Worm (Caenorhabditis elegans): Measurements from ENCODE around the gene D1086.6.

The D1086.6 gene

DNA sequence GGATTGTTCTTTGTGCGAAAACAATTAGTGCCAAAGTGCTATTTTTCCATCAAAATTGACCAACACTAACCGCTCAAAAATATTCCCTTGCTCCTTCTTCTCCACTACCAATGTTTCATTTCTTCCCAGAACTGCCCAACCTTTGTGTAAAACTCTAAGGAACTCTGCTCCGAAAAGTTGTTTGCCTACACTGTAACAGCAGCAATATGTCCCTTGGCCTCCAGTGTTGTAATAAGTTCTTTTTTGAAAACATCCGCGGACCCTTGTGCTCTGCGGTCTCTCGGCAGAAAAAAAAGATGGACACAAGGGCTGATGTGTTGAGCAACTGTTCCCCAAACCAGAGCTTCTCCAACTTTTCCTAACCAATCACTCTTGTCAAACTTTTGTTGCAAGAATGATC lies 21.3 kb downstream of the D1086.6 start, which contains the start of gene D1086.12:
D1086.12 (plus strand) TSS at position 301 of the 400 bp plus-strand sequence.
- TF ChIP-seq ceh-45 (GFP tag; IDR thresholded peaks at IDR 0.05) (no peak), ahr-1 (tag; optimal IDR thresholded peaks at IDR 0.05) (no peak), dve-1 (tag; optimal IDR thresholded peaks at IDR 0.05) (no peak), ceh-22 (tag; optimal IDR thresholded peaks at IDR 0.05) (no peak), ceh-31 (tag; optimal IDR thresholded peaks at IDR 0.05) (no peak), dmd-4 (tag; optimal IDR thresholded peaks at IDR 0.05; ENCODE audit: borderline replicate concordance) (no peak), pros-1 (tag; optimal IDR thresholded peaks at IDR 0.05) (no peak), ttx-3 (tag; optimal IDR thresholded peaks at IDR 0.05) (no peak), T23F11.4 (GFP tag; optimal IDR thresholded peaks at IDR 0.05) (no peak), ceh-14 (tag; optimal IDR thresholded peaks at IDR 0.05) (no peak), fax-1 (tag; optimal IDR thresholded peaks at IDR 0.05) (no peak), elt-2 (tag; optimal IDR thresholded peaks at IDR 0.05) (no peak), sox-2 (GFP tag; IDR thresholded peaks at IDR 0.05) (no peak), rnt-1 (tag; optimal IDR thresholded peaks at IDR 0.05) (no peak), tbx-2 (tag; optimal IDR thresholded peaks at IDR 0.05) (no peak)

DNA sequence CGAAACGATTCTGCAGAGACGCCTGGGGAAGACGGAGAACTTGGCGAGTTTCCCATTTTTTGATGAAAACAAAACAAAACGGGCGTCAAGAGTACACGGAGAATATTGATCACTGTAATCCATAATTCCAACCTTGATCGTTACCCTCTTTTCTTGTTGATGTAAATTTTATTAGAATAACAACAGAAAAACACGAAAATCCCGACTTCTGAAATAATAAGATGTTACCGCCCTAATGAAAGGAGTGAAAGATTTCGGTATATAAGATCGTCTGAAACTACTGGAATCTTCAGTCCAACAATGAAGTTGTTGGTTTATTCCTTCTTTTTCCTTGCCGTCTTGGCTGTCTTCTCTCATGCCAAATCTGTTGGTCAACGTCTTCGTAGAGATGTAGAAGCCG lies 24.4 kb downstream of the D1086.6 start, which contains the start of gene D1086.9:
D1086.9 (plus strand) TSS at position 301 of the 400 bp plus-strand sequence.
- TF ChIP-seq ama-1 (optimal IDR thresholded peaks at IDR 0.05) (no peak), dve-1 (tag; optimal IDR thresholded peaks at IDR 0.05) (no peak), tbx-7 (tag; optimal IDR thresholded peaks at IDR 0.05) (no peak), K09A11.1 (tag; optimal IDR thresholded peaks at IDR 0.05; ENCODE audit: insufficient read depth) (no peak), ztf-16 (tag; optimal IDR thresholded peaks at IDR 0.05) (no peak), pat-9 (tag; optimal IDR thresholded peaks at IDR 0.05) (no peak), odd-2 (tag; optimal IDR thresholded peaks at IDR 0.05) (no peak), hlh-30 (tag; optimal IDR thresholded peaks at IDR 0.05; ENCODE audit: insufficient read depth) (no peak), ceh-18 (tag; optimal IDR thresholded peaks at IDR 0.05) (no peak), ceh-19 (GFP tag; optimal IDR thresholded peaks at IDR 0.05) (no peak), pha-4 (tag; optimal IDR thresholded peaks at IDR 0.05) (no peak), elt-2 (tag; optimal IDR thresholded peaks at IDR 0.05) (no peak), ceh-34 (tag; optimal IDR thresholded peaks at IDR 0.05) (no peak), unc-86 (tag; optimal IDR thresholded peaks at IDR 0.05) (no peak)

DNA sequence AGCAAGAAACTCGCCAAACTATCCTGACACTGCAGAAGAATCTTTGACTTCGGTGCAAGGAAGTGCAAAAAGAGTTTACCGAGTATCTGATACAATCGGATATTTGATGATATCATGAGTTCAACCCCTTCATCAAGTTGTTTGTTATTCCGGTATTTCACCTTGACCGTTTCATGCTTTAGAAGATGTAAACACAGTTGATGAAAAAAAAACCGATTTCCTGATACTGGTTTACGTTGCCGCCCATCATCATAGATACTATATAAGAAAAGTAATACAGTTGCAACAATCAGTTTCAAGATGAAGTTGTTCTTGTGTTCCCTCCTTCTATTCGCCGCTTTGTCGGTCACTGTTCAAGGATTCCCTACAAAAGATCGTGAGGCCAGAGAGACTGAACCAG lies 27.9 kb downstream of the D1086.6 start, which contains the start of gene H39E23.3:
H39E23.3 (plus strand) TSS at position 301 of the 400 bp plus-strand sequence.
- TF ChIP-seq K09A11.1 (tag; optimal IDR thresholded peaks at IDR 0.05; ENCODE audit: insufficient read depth) = no peak
- TF ChIP-seq ceh-2 (tag; optimal IDR thresholded peaks at IDR 0.05) = no peak
- TF ChIP-seq C08G9.2 (tag; optimal IDR thresholded peaks at IDR 0.05) = no peak
- TF ChIP-seq Y22D7AL.16 (tag; optimal IDR thresholded peaks at IDR 0.05) = no peak
- TF ChIP-seq che-1 (tag; optimal IDR thresholded peaks at IDR 0.05) = no peak
- TF ChIP-seq fkh-6 (tag; optimal IDR thresholded peaks at IDR 0.05) = no peak
- no peak for TF ChIP-seq odd-2 (tag; optimal IDR thresholded peaks at IDR 0.05)
- no peak for TF ChIP-seq hlh-13 (GFP tag; optimal IDR thresholded peaks at IDR 0.05)

DNA sequence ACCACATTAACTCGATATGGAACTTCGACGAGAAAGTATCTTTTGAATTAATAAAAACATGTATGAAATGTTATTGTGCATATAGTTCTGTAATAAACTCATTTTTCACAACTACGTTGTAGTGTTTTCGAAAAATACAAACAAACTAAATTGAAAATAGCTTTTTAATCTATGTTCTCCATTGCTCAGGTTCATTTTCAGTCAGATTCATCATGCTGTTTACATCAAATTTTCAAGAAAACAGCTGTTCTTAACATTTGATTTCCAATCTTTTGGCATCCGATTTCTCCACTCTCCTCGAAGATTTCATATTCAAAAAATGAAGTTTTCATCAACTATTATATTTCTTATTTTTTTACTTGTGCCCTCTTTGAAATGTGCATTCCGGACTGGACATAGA lies 30.4 kb downstream of the D1086.6 start, which contains the start of gene H39E23.2:
H39E23.2 (plus strand) TSS at position 301 of the 400 bp plus-strand sequence.
- TF ChIP-seq syd-9 (tag; optimal IDR thresholded peaks at IDR 0.05) (no peak), dmd-4 (tag; optimal IDR thresholded peaks at IDR 0.05; ENCODE audit: borderline replicate concordance) (no peak), ama-1 (optimal IDR thresholded peaks at IDR 0.05) (no peak), zip-5 (tag; optimal IDR thresholded peaks at IDR 0.05) (no peak), ref-2 (tag; optimal IDR thresholded peaks at IDR 0.05) (no peak), pha-2 (tag; optimal IDR thresholded peaks at IDR 0.05) (no peak), pha-4 (tag; optimal IDR thresholded peaks at IDR 0.05) (no peak), fkh-10 (GFP tag; optimal IDR thresholded peaks at IDR 0.05) (no peak), gmeb-2 (tag; optimal IDR thresholded peaks at IDR 0.05) (no peak), ceh-45 (GFP tag; IDR thresholded peaks at IDR 0.05) (no peak), ceh-24 (tag; optimal IDR thresholded peaks at IDR 0.05) (no peak), pag-3 (tag; optimal IDR thresholded peaks at IDR 0.05; ENCODE audit: borderline replicate concordance) (no peak), lim-6 (tag; optimal IDR thresholded peaks at IDR 0.05) (no peak), pqm-1 (tag; optimal IDR thresholded peaks at IDR 0.05) (no peak), ahr-1 (tag; optimal IDR thresholded peaks at IDR 0.05) (no peak), hlh-30 (tag; optimal IDR thresholded peaks at IDR 0.05; ENCODE audit: insufficient read depth) (no peak), che-1 (tag; optimal IDR thresholded peaks at IDR 0.05) (no peak), ceh-6 (GFP tag; optimal IDR thresholded peaks at IDR 0.05) (no peak), pat-9 (tag; optimal IDR thresholded peaks at IDR 0.05) (no peak)

Data from whole organism, late embryonic.